Worm (Caenorhabditis elegans) whole organism, L4/young adult: ENCODE data around the gene M03F8.5.

Source experiments
- W03F9.2 ChIP-seq: fragments of 150-350 bp; optimal IDR thresholded peaks from 2 replicates; lab custom pipeline; 2014; ENCODE audit warnings: missing biosample characterization, missing genetic modification characterization
- dao-5 ChIP-seq: sonication (generic microtip); optimal IDR thresholded peaks from 2 replicates; lab custom pipeline; 2016; ENCODE audit warnings: missing genotype, missing genetic modification characterization, moderate library complexity, missing compliant biosample characterization

ce11 chrV:5954747-5955146 lies 18.2 kb upstream of the M03F8.5 start, which contains the start of gene M03F8.6:
- TF ChIP-seq W03F9.2 (no peak), dao-5 (no peak)
